Fruit fly (Drosophila melanogaster): Measurements from ENCODE around the gene CG3857.

The CG3857 gene

dm6 chrX:1968152-1968551 lies 28.3 kb upstream of the CG3857 start:
- TF ChIP-seq Crg-1 (GFP tag; optimal IDR thresholded peaks at IDR 0.05): no peak
- no peak for TF ChIP-seq CG7045 (GFP tag; optimal IDR thresholded peaks at IDR 0.05)
- no peak for TF ChIP-seq Mnt (GFP tag; optimal IDR thresholded peaks at IDR 0.05)
- TF ChIP-seq Clk (GFP tag; optimal IDR thresholded peaks at IDR 0.05): no peak
- no peak for TF ChIP-seq cnc (optimal IDR thresholded peaks at IDR 0.05)
- TF ChIP-seq cic (GFP tag; optimal IDR thresholded peaks at IDR 0.05): no peak
- TF ChIP-seq kay (GFP tag; ENCODE audit: borderline replicate concordance): no peak
- TF ChIP-seq CG5204 (GFP tag; optimal IDR thresholded peaks at IDR 0.05): no peak
- no peak for TF ChIP-seq bab1 (GFP tag; optimal IDR thresholded peaks at IDR 0.05)
- TF ChIP-seq ovo (GFP tag; optimal IDR thresholded peaks at IDR 0.05): no peak
- no peak for TF ChIP-seq tj (GFP tag; optimal IDR thresholded peaks at IDR 0.05)
- TF ChIP-seq CG11617 (GFP tag; optimal IDR thresholded peaks at IDR 0.05): no peak

- peak; percentile 62 for TF ChIP-seq tj (GFP tag; optimal IDR thresholded peaks at IDR 0.05)
- TF ChIP-seq CG7101 (tag; optimal IDR thresholded peaks at IDR 0.05): no peak
Observed at dm6 chrX:1966779-1967520, 27.1 kb upstream of the CG3857 start.

dm6 chrX:1965979-1966778 lies 26.3 kb upstream of the CG3857 start:
- TF ChIP-seq tj (GFP tag; optimal IDR thresholded peaks at IDR 0.05) (peak; percentile 99), CG7045 (GFP tag; optimal IDR thresholded peaks at IDR 0.05) (no peak)

dm6 chrX:1965512-1965911 lies 25.7 kb upstream of the CG3857 start:
- peak; percentile 85 for TF ChIP-seq tj (GFP tag; optimal IDR thresholded peaks at IDR 0.05)
- no peak for TF ChIP-seq cnc (optimal IDR thresholded peaks at IDR 0.05)
- no peak for TF ChIP-seq CG14711 (tag; optimal IDR thresholded peaks at IDR 0.05)
- TF ChIP-seq Crg-1 (GFP tag; optimal IDR thresholded peaks at IDR 0.05): no peak
- TF ChIP-seq CG5204 (GFP tag; optimal IDR thresholded peaks at IDR 0.05): no peak
- TF ChIP-seq pad (GFP tag; optimal IDR thresholded peaks at IDR 0.05): no peak

- TF ChIP-seq ovo (GFP tag; optimal IDR thresholded peaks at IDR 0.05) (no peak), toe (GFP tag; optimal IDR thresholded peaks at IDR 0.05) (no peak), CG11617 (GFP tag; optimal IDR thresholded peaks at IDR 0.05) (no peak), kay (GFP tag; ENCODE audit: borderline replicate concordance) (no peak), CG12768 (GFP tag; optimal IDR thresholded peaks at IDR 0.05) (no peak), tj (GFP tag; optimal IDR thresholded peaks at IDR 0.05) (no peak), Crg-1 (GFP tag; optimal IDR thresholded peaks at IDR 0.05) (no peak), Clk (GFP tag; optimal IDR thresholded peaks at IDR 0.05) (no peak), CG7045 (GFP tag; optimal IDR thresholded peaks at IDR 0.05) (no peak), CG33017 (tag; optimal IDR thresholded peaks at IDR 0.05) (no peak), cnc (optimal IDR thresholded peaks at IDR 0.05) (no peak)
Observed at dm6 chrX:1964409-1965345, 24.8 kb upstream of the CG3857 start.

dm6 chrX:1963591-1964216 lies 23.9 kb upstream of the CG3857 start:
- TF ChIP-seq ovo (GFP tag; optimal IDR thresholded peaks at IDR 0.05): peak; percentile 55
- peak; percentile 18 for TF ChIP-seq cic (GFP tag; optimal IDR thresholded peaks at IDR 0.05)
- TF ChIP-seq toe (GFP tag; optimal IDR thresholded peaks at IDR 0.05): peak; percentile 81
- TF ChIP-seq pad (GFP tag; optimal IDR thresholded peaks at IDR 0.05): peak; percentile 85
- peak; percentile 88 for TF ChIP-seq CG14711 (tag; optimal IDR thresholded peaks at IDR 0.05)
- peak; percentile 91 for TF ChIP-seq tj (GFP tag; optimal IDR thresholded peaks at IDR 0.05)
- TF ChIP-seq Clk (GFP tag; optimal IDR thresholded peaks at IDR 0.05): peak; percentile 68
- TF ChIP-seq CG12768 (GFP tag; optimal IDR thresholded peaks at IDR 0.05): peak; percentile 91
- TF ChIP-seq CG7101 (tag; optimal IDR thresholded peaks at IDR 0.05): peak; percentile 93
- TF ChIP-seq bab1 (GFP tag; optimal IDR thresholded peaks at IDR 0.05): peak; percentile 94
- TF ChIP-seq CG11617 (GFP tag; optimal IDR thresholded peaks at IDR 0.05): peak; percentile 86
- peak; percentile 86 for TF ChIP-seq CG33017 (tag; optimal IDR thresholded peaks at IDR 0.05)
- TF ChIP-seq Mnt (GFP tag; optimal IDR thresholded peaks at IDR 0.05): peak; percentile 86
- TF ChIP-seq cnc (optimal IDR thresholded peaks at IDR 0.05): no peak
- TF ChIP-seq Hr96 (GFP tag; optimal IDR thresholded peaks at IDR 0.05): peak; percentile 95
- TF ChIP-seq CG1620 (GFP tag; optimal IDR thresholded peaks at IDR 0.05): peak; percentile 90
- peak; percentile 80 for TF ChIP-seq CG7045 (GFP tag; optimal IDR thresholded peaks at IDR 0.05)
- no peak for TF ChIP-seq kay (GFP tag; ENCODE audit: borderline replicate concordance)
- peak; percentile 77 for TF ChIP-seq CG5204 (GFP tag; optimal IDR thresholded peaks at IDR 0.05)
- TF ChIP-seq Crg-1 (GFP tag; optimal IDR thresholded peaks at IDR 0.05): peak; percentile 82

Data from whole organism, adult.